Worm (Caenorhabditis elegans): ENCODE data around the gene cnc-5.
A peak's percentile ranks its signal among the peaks of the same experiment; 100 is the strongest.

cnc-5 gene

ce11 chrV:1459374-1459926 is 14.3 kb downstream of the cnc-5 start:
- peak; percentile 67 for TF ChIP-seq nhr-28 (tag; optimal IDR thresholded peaks at IDR 0.05)
- TF ChIP-seq set-16 (GFP tag; IDR thresholded peaks at IDR 0.05), result no peak
- TF ChIP-seq hlh-11 (tag; optimal IDR thresholded peaks at IDR 0.05), result peak; percentile 66
- TF ChIP-seq pqm-1 (tag; optimal IDR thresholded peaks at IDR 0.05), result peak; percentile 43
- no peak for TF ChIP-seq nhr-42 (GFP tag; IDR thresholded peaks at IDR 0.05)
- peak; percentile 47 for TF ChIP-seq nhr-77 (tag; optimal IDR thresholded peaks at IDR 0.05)
- peak; percentile 78 for TF ChIP-seq mxl-2 (GFP tag; conservative IDR thresholded peaks at IDR 0.05)
- no peak for TF ChIP-seq ceh-62 (tag; optimal IDR thresholded peaks at IDR 0.05)
- TF ChIP-seq dmd-6 (GFP tag; IDR thresholded peaks at IDR 0.05), result peak; percentile 81
- no peak for TF ChIP-seq aly-2 (tag; optimal IDR thresholded peaks at IDR 0.05)
- TF ChIP-seq aha-1 (tag), result peak; percentile 66
- TF ChIP-seq ceh-44 (GFP tag; IDR thresholded peaks at IDR 0.05), result no peak
- TF ChIP-seq Y75B8A.6 (GFP tag; IDR thresholded peaks at IDR 0.05), result no peak
- peak; percentile 43 for TF ChIP-seq hlh-30 (tag; optimal IDR thresholded peaks at IDR 0.05; ENCODE audit: insufficient read depth)
- no peak for TF ChIP-seq daf-16 (GFP tag; optimal IDR thresholded peaks at IDR 0.05)
- TF ChIP-seq daf-16 (tag; optimal IDR thresholded peaks at IDR 0.05), result peak; percentile 81
- peak; percentile 18 for TF ChIP-seq nhr-48 (tag; optimal IDR thresholded peaks at IDR 0.05)
- TF ChIP-seq php-3 (GFP tag; IDR thresholded peaks at IDR 0.05), result peak; percentile 18; the same call in 1 of the 2 replicates
- no peak for TF ChIP-seq gei-8 (GFP tag; optimal IDR thresholded peaks at IDR 0.05)
- no peak for TF ChIP-seq T20F7.1 (GFP tag; optimal IDR thresholded peaks at IDR 0.05)
- no peak for TF ChIP-seq lin-39 (tag; optimal IDR thresholded peaks at IDR 0.05)
- TF ChIP-seq dve-1 (tag; optimal IDR thresholded peaks at IDR 0.05; ENCODE audit: insufficient read depth), result peak; percentile 44
- no peak for TF ChIP-seq ceh-28 (tag; optimal IDR thresholded peaks at IDR 0.05)
- no peak for TF ChIP-seq mdl-1 (tag; optimal IDR thresholded peaks at IDR 0.05)
- TF ChIP-seq mxl-3 (GFP tag; optimal IDR thresholded peaks at IDR 0.05), result no peak
- TF ChIP-seq T26A8.4 (GFP tag; IDR thresholded peaks at IDR 0.05), result no peak
- no peak for TF ChIP-seq nhr-11 (tag; optimal IDR thresholded peaks at IDR 0.05)

DNA sequence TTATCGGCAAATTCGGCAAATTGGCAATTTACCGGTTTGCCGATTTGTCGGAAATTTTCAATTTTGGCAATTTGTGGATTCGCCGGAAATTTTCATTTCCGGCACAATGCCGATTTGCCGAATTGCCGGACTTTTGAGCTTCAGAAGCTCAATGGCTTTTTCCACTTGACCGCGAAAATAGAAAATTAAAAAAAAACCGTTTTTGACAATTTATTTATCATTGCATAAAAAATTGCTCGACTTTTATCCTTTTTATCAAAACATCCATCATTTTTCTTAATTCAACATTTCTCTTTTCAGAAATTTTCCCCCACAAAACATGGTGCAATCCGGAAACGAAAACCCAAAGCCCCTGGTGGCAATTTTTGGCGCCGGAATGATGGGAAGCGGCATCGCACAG is 14.9 kb downstream of the cnc-5 start, which contains the start of gene hacd-1:
hacd-1 (plus strand) TSS at position 301 of the 400 bp plus-strand sequence.
- TF ChIP-seq set-16 (GFP tag; IDR thresholded peaks at IDR 0.05) (no peak), nhr-11 (tag; optimal IDR thresholded peaks at IDR 0.05) (no peak), T20F7.1 (GFP tag; optimal IDR thresholded peaks at IDR 0.05) (no peak), egl-27 (tag; optimal IDR thresholded peaks at IDR 0.05) (no peak), dmd-6 (GFP tag; IDR thresholded peaks at IDR 0.05) (no peak), ces-1 (GFP tag; optimal IDR thresholded peaks at IDR 0.05) (no peak), hlh-30 (tag; optimal IDR thresholded peaks at IDR 0.05; ENCODE audit: insufficient read depth) (no peak), nhr-25 (tag; optimal IDR thresholded peaks at IDR 0.05; ENCODE audit: borderline replicate concordance, insufficient read depth) (no peak), Y5F2A.4 (GFP tag; optimal IDR thresholded peaks at IDR 0.05) (no peak), pqm-1 (tag; optimal IDR thresholded peaks at IDR 0.05) (no peak), unc-39 (tag; optimal IDR thresholded peaks at IDR 0.05) (no peak)

DNA sequence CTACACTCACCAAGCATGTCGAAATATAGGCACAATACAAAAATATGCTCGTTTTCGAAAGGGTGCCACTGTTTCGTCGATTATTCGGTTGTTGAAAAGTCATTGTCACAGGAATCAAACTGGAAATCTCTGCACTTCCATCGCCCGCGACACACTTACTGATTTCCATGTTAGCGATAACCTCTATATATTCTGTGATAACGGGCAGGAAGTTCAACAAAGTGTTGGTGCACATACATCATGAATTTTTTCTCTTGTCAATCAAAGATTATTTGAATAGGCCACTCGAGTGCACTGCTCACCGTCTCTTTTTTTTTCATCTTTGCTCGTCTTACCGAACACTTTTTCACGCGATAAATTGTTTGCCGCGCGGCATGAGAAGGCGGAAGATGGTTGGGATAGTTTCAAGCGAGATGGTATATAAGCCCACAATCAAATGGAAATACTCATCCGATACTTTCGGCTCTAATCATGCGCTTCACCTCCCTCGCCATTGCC is 19.4 kb downstream of the cnc-5 start, which contains the start of the genes fpn-1.2 and pqn-54:
fpn-1.2 (minus strand) TSS at position 157 of the 498 bp plus-strand sequence.
pqn-54 (plus strand) TSS at position 448 of the 498 bp plus-strand sequence.
- TF ChIP-seq T20F7.1 (GFP tag; optimal IDR thresholded peaks at IDR 0.05) (no peak), jun-1 (tag; optimal IDR thresholded peaks at IDR 0.05) (no peak), F26F4.8 (GFP tag; conservative IDR thresholded peaks at IDR 0.05) (no peak), nhr-28 (tag; optimal IDR thresholded peaks at IDR 0.05) (peak; percentile 66), rbr-2 (tag; optimal IDR thresholded peaks at IDR 0.05) (no peak), ceh-62 (tag; optimal IDR thresholded peaks at IDR 0.05) (no peak), hif-1 (tag; optimal IDR thresholded peaks at IDR 0.05) (no peak), daf-8 (GFP tag; IDR thresholded peaks at IDR 0.05) (no peak), lin-38 (GFP tag; IDR thresholded peaks at IDR 0.05) (no peak), lim-7 (GFP tag; IDR thresholded peaks at IDR 0.05) (no peak), daf-19 (GFP tag; conservative IDR thresholded peaks at IDR 0.05) (no peak), aha-1 (tag) (no peak), nhr-11 (tag; optimal IDR thresholded peaks at IDR 0.05) (no peak), lin-13 (GFP tag; optimal IDR thresholded peaks at IDR 0.05) (no peak), nhr-77 (tag; optimal IDR thresholded peaks at IDR 0.05) (peak; percentile 26), F10B5.3 (tag; optimal IDR thresholded peaks at IDR 0.05) (no peak), mep-1 (tag; optimal IDR thresholded peaks at IDR 0.05) (no peak), snpc-1.2 (GFP tag; IDR thresholded peaks at IDR 0.05) (no peak), daf-12 (tag; optimal IDR thresholded peaks at IDR 0.05) (no peak), hlh-30 (tag; optimal IDR thresholded peaks at IDR 0.05; ENCODE audit: insufficient read depth) (no peak), pha-4 (GFP tag; IDR thresholded peaks at IDR 0.05) (no peak), pha-4 (tag; optimal IDR thresholded peaks at IDR 0.05) (no peak), dmd-6 (GFP tag; IDR thresholded peaks at IDR 0.05) (peak; percentile 83)

All from whole organism, L4 larva.